Fruit fly (Drosophila melanogaster): ENCODE results near the gene Smr.

DNA sequence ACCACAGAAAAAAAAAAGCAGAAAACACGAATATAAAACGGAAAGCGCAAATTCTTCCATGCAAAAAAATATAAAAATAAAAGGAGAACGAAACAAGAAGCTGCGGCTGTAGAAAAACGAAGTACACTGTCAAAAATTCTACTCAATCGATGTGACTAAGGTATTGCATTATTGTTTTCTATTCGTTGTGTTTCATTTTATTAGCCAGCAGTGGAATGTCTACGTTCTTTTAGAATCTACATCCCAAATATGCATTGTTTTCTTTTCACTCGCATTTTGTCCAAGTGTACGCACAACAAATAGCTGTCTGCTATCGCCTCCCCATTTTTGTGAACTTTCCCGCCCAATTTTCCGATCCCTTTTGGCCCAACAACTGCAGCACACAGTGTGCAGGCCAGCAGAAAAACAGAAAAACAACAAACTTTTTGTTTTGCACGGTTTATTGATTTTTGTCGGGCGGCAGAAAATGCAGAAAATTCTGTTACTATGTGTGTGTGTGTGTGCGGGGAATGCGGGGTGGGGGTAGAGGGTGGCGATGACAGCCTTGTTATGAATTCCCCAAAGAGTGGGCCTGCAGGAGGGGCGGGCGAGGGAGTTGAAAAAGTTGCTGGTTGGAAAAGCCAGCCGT, 23.2 kb downstream of the Smr start:
- TF ChIP-seq ewg (GFP tag; optimal IDR thresholded peaks at IDR 0.05) (peak; percentile 38), CG6175 (GFP tag; IDR thresholded peaks at IDR 0.05) (0 out of 3 replicates have a peak, but pooled peaks have one; percentile 59), kni (GFP tag; optimal IDR thresholded peaks at IDR 0.05) (no peak), Side (GFP tag; optimal IDR thresholded peaks at IDR 0.05) (peak; percentile 65), ci (GFP tag; IDR thresholded peaks at IDR 0.05) (peak; percentile 69), lilli (GFP tag; optimal IDR thresholded peaks at IDR 0.05) (peak; percentile 66), Gug (GFP tag; IDR thresholded peaks at IDR 0.05) (peak; percentile 60; the same call in 3 of the 4 replicates), CHES-1-like (GFP tag; optimal IDR thresholded peaks at IDR 0.05) (peak; percentile 68), Mad (GFP tag; optimal IDR thresholded peaks at IDR 0.05) (no peak), CG31224 (GFP tag; IDR thresholded peaks at IDR 0.05) (peak; percentile 43), CG6813 (GFP tag; optimal IDR thresholded peaks at IDR 0.05) (peak; percentile 58), grn (GFP tag; optimal IDR thresholded peaks at IDR 0.05) (no peak), CG1529 (GFP tag; optimal IDR thresholded peaks at IDR 0.05) (peak; percentile 46)
